Fruit fly (Drosophila melanogaster) whole organism, embryonic: Measurements from ENCODE around the gene Snm1.

Source experiments
- Aef1 ChIP-seq: fragments of 200-800 bp; sonication (Bioruptor generic); IDR thresholded peaks from 3 replicates; pipeline ENCODE4 v1.3.6; 2022; ENCODE audit warnings: missing biosample characterization, missing genetic modification characterization
- CG10274 ChIP-seq: fragments of 200-800 bp; sonication (Bioruptor generic); optimal IDR thresholded peaks from 3 replicates; lab custom pipeline; 2017; ENCODE audit warnings: missing biosample characterization, mild to moderate bottlenecking, missing genetic modification characterization
- CG13123 ChIP-seq: fragments of 200-800 bp; sonication (Bioruptor generic); optimal IDR thresholded peaks from 2 replicates; lab custom pipeline; 2016; ENCODE audit warnings: missing biosample characterization, missing genetic modification characterization
- CG14860 ChIP-seq: fragments of 200-800 bp; sonication (Bioruptor generic); IDR thresholded peaks from 3 replicates; pipeline ENCODE4 v1.3.6; 2022; ENCODE audit warnings: missing biosample characterization, missing genetic modification characterization; ENCODE audit not compliant: partially characterized antibody
- CG15479 ChIP-seq: fragments of 200-800 bp; sonication (Bioruptor generic); optimal IDR thresholded peaks from 3 replicates; lab custom pipeline; 2019; ENCODE audit warnings: missing biosample characterization, mild to moderate bottlenecking, missing genetic modification characterization, moderate library complexity
- CG15696 ChIP-seq: fragments of 200-800 bp; sonication (Bioruptor generic); optimal IDR thresholded peaks from 2 replicates; lab custom pipeline; 2019; ENCODE audit warnings: missing biosample characterization, mild to moderate bottlenecking, missing genetic modification characterization, moderate library complexity
- CG16779 ChIP-seq: fragments of 200-800 bp; sonication (Bioruptor generic); IDR thresholded peaks from 2 replicates; pipeline ENCODE4 v1.3.6; 2022; ENCODE audit warnings: missing biosample characterization, missing genetic modification characterization
- CG30431 ChIP-seq: fragments of 200-800 bp; sonication (Bioruptor generic); optimal IDR thresholded peaks from 2 replicates; lab custom pipeline; 2017; ENCODE audit warnings: missing biosample characterization, missing genetic modification characterization
- CG33213 ChIP-seq: fragments of 200-800 bp; sonication (Bioruptor generic); optimal IDR thresholded peaks from 3 replicates; lab custom pipeline; 2016; ENCODE audit warnings: missing biosample characterization, missing genetic modification characterization
- CG3847 ChIP-seq: fragments of 200-800 bp; sonication (Bioruptor generic); IDR thresholded peaks from 2 replicates; pipeline ENCODE4 v1.3.6; 2022; ENCODE audit warnings: missing biosample characterization, missing genetic modification characterization
- CG43689 ChIP-seq: fragments of 200-800 bp; sonication (Bioruptor generic); IDR thresholded peaks from 2 replicates; pipeline ENCODE4 v1.3.6; 2022; ENCODE audit warnings: missing biosample characterization, missing genetic modification characterization
- CG4424 ChIP-seq: fragments of 200-800 bp; sonication (Bioruptor generic); optimal IDR thresholded peaks from 3 replicates; lab custom pipeline; 2016; ENCODE audit warnings: missing biosample characterization, missing genetic modification characterization
- CG6175 ChIP-seq: fragments of 200-800 bp; sonication (Bioruptor generic); IDR thresholded peaks from 3 replicates; pipeline ENCODE4 v1.3.6; 2022; ENCODE audit warnings: missing biosample characterization, missing genetic modification characterization
- CG6272 ChIP-seq: fragments of 200-800 bp; sonication (Bioruptor generic); IDR thresholded peaks from 2 replicates; pipeline ENCODE4 v1.3.6; 2022; ENCODE audit warnings: missing biosample characterization, missing genetic modification characterization
- CG7928 ChIP-seq: fragments of 200-800 bp; sonication (Bioruptor generic); optimal IDR thresholded peaks from 2 replicates; lab custom pipeline; 2017; ENCODE audit warnings: missing biosample characterization, mild to moderate bottlenecking, missing genetic modification characterization
- CG9609 ChIP-seq: fragments of 200-800 bp; sonication (Bioruptor generic); optimal IDR thresholded peaks from 3 replicates; lab custom pipeline; 2016; ENCODE audit warnings: missing biosample characterization, missing genetic modification characterization
- Deaf1 ChIP-seq: fragments of 200-800 bp; optimal IDR thresholded peaks from 3 replicates; lab custom pipeline; 2019; ENCODE audit warnings: missing biosample characterization, mild to moderate bottlenecking, missing genetic modification characterization, moderate library complexity
- Dfd ChIP-seq, 2 experiments: fragments of >200 bp; optimal IDR thresholded peaks; 2 replicates each; lab custom pipeline; 2017; ENCODE audit warnings: missing biosample characterization in 2 of 2, missing genetic modification characterization in 2 of 2
- Drgx ChIP-seq: fragments of 200-800 bp; sonication (Bioruptor generic); IDR thresholded peaks from 2 replicates; pipeline ENCODE4 v1.3.6; 2022; ENCODE audit warnings: missing biosample characterization, missing genetic modification characterization
- Elba2 ChIP-seq: fragments of 200-800 bp; sonication (Bioruptor generic); optimal IDR thresholded peaks from 3 replicates; lab custom pipeline; 2016; ENCODE audit warnings: missing biosample characterization, missing genetic modification characterization
- Fer1 ChIP-seq: fragments of 200-800 bp; sonication (Bioruptor generic); optimal IDR thresholded peaks from 2 replicates; lab custom pipeline; 2017; ENCODE audit warnings: missing biosample characterization, mild to moderate bottlenecking, missing genetic modification characterization
- H2.0 ChIP-seq: fragments of 200-800 bp; sonication (Bioruptor generic); IDR thresholded peaks from 2 replicates; pipeline ENCODE4 v1.3.6; 2022; ENCODE audit warnings: missing biosample characterization, missing genetic modification characterization
- HmgZ ChIP-seq: fragments of 200-800 bp; sonication (Bioruptor generic); optimal IDR thresholded peaks from 2 replicates; lab custom pipeline; 2018; ENCODE audit warnings: missing biosample characterization, mild to moderate bottlenecking, missing genetic modification characterization
- Lim3 ChIP-seq: fragments of 200-800 bp; sonication (Bioruptor generic); IDR thresholded peaks from 2 replicates; pipeline ENCODE4 v1.3.6; 2022; ENCODE audit warnings: missing biosample characterization, missing genetic modification characterization
- Meics ChIP-seq: fragments of 200-800 bp; sonication (Bioruptor generic); optimal IDR thresholded peaks from 2 replicates; lab custom pipeline; 2017; ENCODE audit warnings: missing biosample characterization, mild to moderate bottlenecking, missing genetic modification characterization
- Opbp ChIP-seq: fragments of 200-800 bp; sonication (Bioruptor generic); IDR thresholded peaks from 3 replicates; pipeline ENCODE4 v1.3.6; 2022; ENCODE audit warnings: missing biosample characterization, missing genetic modification characterization; ENCODE audit not compliant: partially characterized antibody
- Pdp1 ChIP-seq, 2 experiments: fragments of 200-800 bp; sonication (Bioruptor generic); optimal IDR thresholded peaks; 3 replicates each; lab custom pipeline; 2016; ENCODE audit warnings: missing biosample characterization in 2 of 2, missing genetic modification characterization in 2 of 2, mild to moderate bottlenecking in 1 of 2, moderate library complexity in 1 of 2
- Sox100B ChIP-seq: fragments of 200-800 bp; sonication (Bioruptor generic); optimal IDR thresholded peaks from 3 replicates; lab custom pipeline; 2018; ENCODE audit warnings: missing biosample characterization, mild to moderate bottlenecking, missing genetic modification characterization
- Xbp1 ChIP-seq: fragments of 200-800 bp; sonication (Bioruptor generic); optimal IDR thresholded peaks from 3 replicates; lab custom pipeline; 2016; ENCODE audit warnings: missing biosample characterization, mild to moderate bottlenecking, missing genetic modification characterization
- al ChIP-seq: fragments of 200-800 bp; sonication (Bioruptor generic); IDR thresholded peaks from 2 replicates; pipeline ENCODE4 v1.3.6; 2022; ENCODE audit warnings: missing biosample characterization, missing genetic modification characterization
- amos ChIP-seq: fragments of 200-800 bp; sonication (Bioruptor generic); IDR thresholded peaks from 2 replicates; pipeline ENCODE4 v1.3.6; 2022; ENCODE audit warnings: missing biosample characterization, missing genetic modification characterization; ENCODE audit not compliant: partially characterized antibody
- bab2 ChIP-seq: fragments of 200-800 bp; sonication (Bioruptor generic); optimal IDR thresholded peaks from 2 replicates; lab custom pipeline; 2016; ENCODE audit warnings: missing biosample characterization, missing genetic modification characterization
- bcd ChIP-seq: fragments of 200-800 bp; sonication (Bioruptor generic); optimal IDR thresholded peaks from 2 replicates; lab custom pipeline; 2017; ENCODE audit warnings: missing biosample characterization, mild to moderate bottlenecking, missing genetic modification characterization
- bigmax ChIP-seq: fragments of 200-800 bp; sonication (Bioruptor generic); optimal IDR thresholded peaks from 2 replicates; lab custom pipeline; 2018; ENCODE audit warnings: missing biosample characterization, mild to moderate bottlenecking, missing genetic modification characterization
- cg ChIP-seq: fragments of 200-800 bp; sonication (Bioruptor generic); optimal IDR thresholded peaks from 3 replicates; lab custom pipeline; 2019; ENCODE audit warnings: missing biosample characterization, mild to moderate bottlenecking, missing genetic modification characterization, moderate library complexity
- crol ChIP-seq: fragments of 200-800 bp; sonication (Bioruptor generic); IDR thresholded peaks from 2 replicates; pipeline ENCODE4 v1.3.6; 2022; ENCODE audit warnings: missing biosample characterization, missing genetic modification characterization
- cwo ChIP-seq: fragments of 200-800 bp; sonication (Bioruptor generic); optimal IDR thresholded peaks from 3 replicates; lab custom pipeline; 2017; ENCODE audit warnings: missing biosample characterization, missing genetic modification characterization, mild to moderate bottlenecking, moderate library complexity, missing genetic modification reagents
- dm ChIP-seq: fragments of 200-800 bp; sonication (Bioruptor generic); optimal IDR thresholded peaks from 3 replicates; lab custom pipeline; 2016; ENCODE audit warnings: missing biosample characterization, missing genetic modification characterization
- esg ChIP-seq: fragments of 200-800 bp; sonication (Bioruptor generic); conservative IDR thresholded peaks from 2 replicates; pipeline ENCODE4 v1.3.6; 2022; ENCODE audit warnings: missing biosample characterization, missing genetic modification characterization
- gfzf ChIP-seq: fragments of 200-800 bp; sonication (Bioruptor generic); optimal IDR thresholded peaks from 2 replicates; lab custom pipeline; 2016; ENCODE audit warnings: missing biosample characterization, mild to moderate bottlenecking, missing genetic modification characterization, moderate library complexity
- h ChIP-seq: fragments of >200 bp; optimal IDR thresholded peaks from 2 replicates; lab custom pipeline; 2017
- kah ChIP-seq: fragments of 200-800 bp; sonication (Bioruptor generic); optimal IDR thresholded peaks from 2 replicates; lab custom pipeline; 2018; ENCODE audit warnings: missing biosample characterization, mild to moderate bottlenecking, missing genetic modification characterization
- kni ChIP-seq: fragments of 200-800 bp; sonication (Bioruptor generic); optimal IDR thresholded peaks from 3 replicates; lab custom pipeline; 2017; ENCODE audit warnings: mild to moderate bottlenecking, missing biosample characterization, missing genetic modification reagents, missing genetic modification characterization
- lilli ChIP-seq: fragments of 200-800 bp; sonication (Bioruptor generic); optimal IDR thresholded peaks from 3 replicates; lab custom pipeline; 2016; ENCODE audit warnings: missing biosample characterization, missing genetic modification characterization
- lmd ChIP-seq: fragments of 200-800 bp; sonication (Bioruptor generic); IDR thresholded peaks from 2 replicates; pipeline ENCODE4 v1.3.6; 2022; ENCODE audit warnings: missing biosample characterization, missing genetic modification characterization
- mirr ChIP-seq: fragments of 200-800 bp; sonication (Bioruptor generic); optimal IDR thresholded peaks from 3 replicates; lab custom pipeline; 2018; ENCODE audit warnings: missing biosample characterization, mild to moderate bottlenecking, missing genetic modification characterization
- phol ChIP-seq: fragments of 200-800 bp; sonication (Bioruptor generic); optimal IDR thresholded peaks from 3 replicates; lab custom pipeline; 2018; ENCODE audit warnings: missing biosample characterization, mild to moderate bottlenecking, missing genetic modification characterization, moderate library complexity
- pnt ChIP-seq: fragments of 200-800 bp; sonication (Bioruptor generic); optimal IDR thresholded peaks from 3 replicates; lab custom pipeline; 2016; ENCODE audit warnings: missing biosample characterization, missing genetic modification characterization
- rib ChIP-seq: fragments of 200-800 bp; sonication (Bioruptor generic); IDR thresholded peaks from 2 replicates; pipeline ENCODE4 v1.3.6; 2022; ENCODE audit warnings: missing biosample characterization, missing genetic modification characterization
- ttk ChIP-seq: fragments of 200-800 bp; sonication (Bioruptor generic); IDR thresholded peaks from 2 replicates; pipeline ENCODE4 v2.1.2; 2022; ENCODE audit warnings: missing biosample characterization, missing genetic modification characterization
- twi ChIP-seq: fragments of 200-800 bp; optimal IDR thresholded peaks from 2 replicates; lab custom pipeline; 2019; ENCODE audit warnings: missing biosample characterization, mild to moderate bottlenecking, missing genetic modification characterization, moderate library complexity

Gene Snm1

dm6 chr3R:5591398-5591853, 36.5 kb downstream of the Snm1 start, which contains the start of the genes noi and Vha26 (continued):
- TF ChIP-seq lmd (GFP tag; lab: Robert Waterston, UW) (no peak), CG43689 (GFP tag; lab: Robert Waterston, UW) (no peak), Sox100B (GFP tag; lab: Kevin White, UChicago) (no peak), twi (peak; percentile 45), Xbp1 (GFP tag; lab: Kevin White, UChicago) (peak; percentile 38), Lim3 (no peak), cg (GFP tag; lab: Kevin White, UChicago) (peak; percentile 56), dm (peak; percentile 16), Fer1 (GFP tag; lab: Kevin White, UChicago) (peak; percentile 1), CG13123 (no peak), CG30431 (GFP tag; lab: Kevin White, UChicago) (no peak), CG3847 (GFP tag; lab: Robert Waterston, UW) (peak; percentile 45; the same call in 1 of the 2 replicates), rib (GFP tag; lab: Robert Waterston, UW) (no peak), Drgx (GFP tag; lab: Robert Waterston, UW) (no peak), kni (GFP tag; lab: Kevin White, UChicago) (no peak), crol (GFP tag; lab: Robert Waterston, UW) (no peak), ttk (GFP tag; lab: Robert Waterston, UW) (no peak), CG33213 (GFP tag; lab: Kevin White, UChicago) (no peak), Dfd (GFP tag; optimal IDR thresholded peaks at IDR 0.05; lab: Kevin White, UChicago) (peak in 1 of 2 experiments; percentile 90), Aef1 (GFP tag; lab: Robert Waterston, UW) (0 out of 3 replicates have a peak, but pooled peaks have one; percentile 25), CG14860 (GFP tag; lab: Robert Waterston, UW) (peak; percentile 36; the same call in 1 of the 3 replicates), CG4424 (GFP tag; lab: Kevin White, UChicago) (peak; percentile 3), gfzf (GFP tag; lab: Kevin White, UChicago) (peak; percentile 68), al (no peak), CG15479 (GFP tag; lab: Kevin White, UChicago) (no peak), Meics (GFP tag; lab: Kevin White, UChicago) (peak; percentile 2), CG6175 (GFP tag; lab: Robert Waterston, UW) (no peak), phol (tag; lab: Kevin White, UChicago) (peak; percentile 76), h (lab: Kevin White, UChicago) (no peak)

- TF ChIP-seq CG10274 (GFP tag; lab: Kevin White, UChicago), result no peak
- peak; percentile 33; the same call in 1 of the 2 replicates for TF ChIP-seq amos (GFP tag; lab: Robert Waterston, UW)
- TF ChIP-seq esg (GFP tag; lab: Robert Waterston, UW), result no peak
- peak; percentile 41 for TF ChIP-seq Deaf1
- TF ChIP-seq Pdp1 (GFP tag; optimal IDR thresholded peaks at IDR 0.05; lab: Kevin White, UChicago), result peak in 1 of 2 experiments; percentile 64
- TF ChIP-seq cwo (GFP tag; lab: Kevin White, UChicago), result peak; percentile 79
- no peak for TF ChIP-seq bab2 (GFP tag; lab: Kevin White, UChicago)
- no peak for TF ChIP-seq kah
- no peak for TF ChIP-seq Opbp (GFP tag; lab: Robert Waterston, UW)
- no peak for TF ChIP-seq bcd (GFP tag; lab: Kevin White, UChicago)
- peak; percentile 71 for TF ChIP-seq Elba2
- TF ChIP-seq CG7928 (GFP tag; lab: Kevin White, UChicago), result no peak
- no peak for TF ChIP-seq CG15696
- TF ChIP-seq CG16779 (GFP tag; lab: Robert Waterston, UW), result no peak
- TF ChIP-seq CG9609 (GFP tag; lab: Kevin White, UChicago), result no peak
- TF ChIP-seq pnt (GFP tag; lab: Kevin White, UChicago), result no peak
- no peak for TF ChIP-seq H2.0 (GFP tag; lab: Robert Waterston, UW)
- TF ChIP-seq mirr (GFP tag; lab: Kevin White, UChicago), result peak; percentile 24
- no peak for TF ChIP-seq lilli
- no peak for TF ChIP-seq CG6272
- peak; percentile 31 for TF ChIP-seq HmgZ (tag; lab: Kevin White, UChicago)
- peak; percentile 13 for TF ChIP-seq bigmax (GFP tag; lab: Kevin White, UChicago)
Measured at dm6 chr3R:5592009-5592572, 37.2 kb downstream of the Snm1 start.
